Fruit fly (Drosophila melanogaster) ovary, adult (tissue): ENCODE measurements around the gene snky.

ENCODE experiments used
- CG17801 ChIP-seq: fragments of 200-800 bp; optimal IDR thresholded peaks from 2 replicates; lab custom pipeline; 2019; ENCODE audit warnings: missing biosample characterization, mild to moderate bottlenecking, missing genetic modification characterization, moderate library complexity; ENCODE audit not compliant: partially characterized antibody

Gene snky

DNA sequence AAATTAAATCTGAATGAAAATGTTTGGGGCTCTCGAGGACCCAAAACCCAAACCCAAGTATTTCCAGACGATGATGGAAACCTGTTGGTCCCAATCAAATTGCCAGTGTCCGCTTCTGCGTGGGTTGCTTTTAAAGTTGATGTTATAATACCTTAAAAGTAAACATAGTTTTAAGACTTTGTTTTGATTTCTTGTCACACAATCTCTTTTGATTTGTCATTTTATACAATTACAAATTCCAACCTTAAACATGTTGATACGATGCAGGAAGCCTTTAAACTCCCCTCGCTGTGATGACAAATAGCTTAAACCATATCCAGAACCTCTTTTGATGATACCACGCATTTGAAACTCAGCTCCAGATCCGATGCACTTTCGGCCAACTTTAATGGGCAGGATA is 8.1 kb downstream of the snky start:
- no peak for TF ChIP-seq CG17801 (GFP tag; lab: Kevin White, UChicago)

- TF ChIP-seq CG17801 (GFP tag; lab: Kevin White, UChicago) = no peak
Observed at dm6 chr3L:13189280-13189679, 15.0 kb downstream of the snky start.

DNA sequence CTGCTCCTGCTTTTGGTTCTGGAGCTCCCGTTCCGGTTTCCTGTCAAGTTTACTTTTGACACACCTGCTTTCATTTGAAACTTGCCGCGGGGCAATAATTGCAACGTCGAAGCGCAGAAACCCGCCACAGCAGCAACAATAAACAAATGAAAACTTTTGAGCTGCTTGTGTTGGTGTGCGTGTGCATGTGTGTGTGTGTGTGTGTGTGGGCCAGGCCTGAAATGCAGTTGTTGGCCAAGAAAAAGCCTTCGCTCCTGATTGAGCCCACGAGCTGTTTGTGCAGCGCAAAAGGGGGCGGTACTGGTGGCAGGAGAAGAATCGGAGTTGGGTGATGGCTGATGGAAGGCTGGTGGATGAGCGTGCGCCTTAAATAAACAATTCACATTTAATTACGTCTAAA is 22.0 kb downstream of the snky start:
- TF ChIP-seq CG17801 (GFP tag; lab: Kevin White, UChicago) = no peak

- TF ChIP-seq CG17801 (GFP tag; lab: Kevin White, UChicago) = no peak
Observed at dm6 chr3L:13197551-13197950, 23.3 kb downstream of the snky start.

DNA sequence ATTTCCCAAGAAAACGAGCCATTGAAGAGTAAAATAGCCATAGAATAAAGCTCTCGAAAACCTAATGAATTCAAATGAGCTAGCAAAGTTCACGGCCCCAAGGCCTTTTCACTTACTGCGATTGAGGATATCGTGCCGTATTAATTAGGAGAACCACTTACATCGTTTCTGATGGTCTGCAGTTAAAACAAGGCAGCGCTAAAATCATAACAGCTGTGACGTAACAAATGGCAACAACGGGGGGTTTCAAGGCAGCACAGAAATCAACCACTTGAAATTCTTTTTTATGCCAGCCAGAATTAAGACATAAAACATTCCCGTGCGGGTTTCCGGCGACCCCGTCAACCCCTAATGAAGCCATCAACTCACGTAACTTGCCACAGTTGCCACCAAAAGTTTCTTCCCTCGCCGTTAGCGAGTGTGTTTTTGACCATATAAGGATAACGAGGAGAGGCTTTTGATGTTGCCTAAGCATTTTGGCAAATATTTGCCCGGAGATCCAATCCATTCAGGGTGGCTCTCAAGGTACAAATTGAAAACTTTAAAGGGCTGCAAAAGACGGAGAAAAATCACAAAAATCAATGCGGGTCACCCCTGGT is 35.9 kb downstream of the snky start:
- no peak for TF ChIP-seq CG17801 (GFP tag; lab: Kevin White, UChicago)

DNA sequence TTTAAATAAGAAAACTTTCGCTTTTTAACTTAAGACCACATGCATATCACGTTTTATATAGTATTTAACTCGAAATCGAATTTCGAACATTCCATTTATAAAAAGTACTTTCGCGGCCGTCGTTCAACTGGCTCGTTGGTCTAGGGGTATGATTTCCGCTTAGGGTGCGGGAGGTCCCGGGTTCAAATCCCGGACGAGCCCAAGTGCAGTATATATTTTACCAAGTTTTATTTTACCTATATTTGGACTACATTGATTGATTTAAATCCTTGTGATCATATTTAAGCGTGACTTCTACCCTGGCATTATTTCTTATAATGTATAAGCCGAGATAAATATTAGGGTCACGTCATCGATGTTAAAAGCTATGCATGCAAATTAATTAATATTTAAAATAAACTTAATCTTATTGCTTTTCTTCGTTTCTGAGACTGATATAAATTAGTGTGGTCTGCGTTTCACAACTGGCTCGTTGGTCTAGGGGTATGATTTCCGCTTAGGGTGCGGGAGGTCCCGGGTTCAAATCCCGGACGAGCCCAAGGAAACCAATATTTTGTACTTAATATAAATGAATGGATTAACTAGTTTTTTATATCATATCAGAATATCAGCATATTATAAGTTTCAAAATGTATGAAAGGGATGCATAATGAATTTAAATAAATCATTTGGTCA is 36.9 kb downstream of the snky start:
- TF ChIP-seq CG17801 (GFP tag; lab: Kevin White, UChicago) = no peak

- TF ChIP-seq CG17801 (GFP tag; lab: Kevin White, UChicago) = no peak
Observed at dm6 chr3L:13212196-13212595, 37.9 kb downstream of the snky start.

dm6 chr3L:13212656-13213350 is 38.5 kb downstream of the snky start:
- no peak for TF ChIP-seq CG17801 (GFP tag; lab: Kevin White, UChicago)

DNA sequence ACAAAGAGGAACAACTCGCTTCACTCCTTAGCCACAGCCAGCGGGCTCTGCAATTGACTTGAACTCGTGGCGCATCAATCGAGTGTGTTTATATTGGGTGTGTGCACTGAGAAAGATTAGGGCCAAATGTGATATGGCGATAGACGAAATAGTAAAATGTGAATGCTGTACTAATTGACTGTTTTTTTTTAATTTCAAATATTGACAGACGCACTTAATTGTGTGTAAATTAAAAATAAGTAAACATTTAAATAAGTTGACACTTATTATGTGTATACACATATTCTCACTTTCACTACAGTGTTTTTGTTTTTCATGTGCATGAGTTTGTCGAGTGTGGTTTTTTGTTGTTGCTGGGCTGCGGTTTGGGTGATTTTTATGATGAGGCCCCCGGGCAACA is 39.1 kb downstream of the snky start:
- TF ChIP-seq CG17801 (GFP tag; lab: Kevin White, UChicago) = no peak

dm6 chr3L:13214603-13215453 is 40.5 kb downstream of the snky start:
- TF ChIP-seq CG17801 (GFP tag; lab: Kevin White, UChicago) = no peak

- TF ChIP-seq CG17801 (GFP tag; lab: Kevin White, UChicago) = no peak
Observed at dm6 chr3L:13217395-13217794, 43.1 kb downstream of the snky start.

DNA sequence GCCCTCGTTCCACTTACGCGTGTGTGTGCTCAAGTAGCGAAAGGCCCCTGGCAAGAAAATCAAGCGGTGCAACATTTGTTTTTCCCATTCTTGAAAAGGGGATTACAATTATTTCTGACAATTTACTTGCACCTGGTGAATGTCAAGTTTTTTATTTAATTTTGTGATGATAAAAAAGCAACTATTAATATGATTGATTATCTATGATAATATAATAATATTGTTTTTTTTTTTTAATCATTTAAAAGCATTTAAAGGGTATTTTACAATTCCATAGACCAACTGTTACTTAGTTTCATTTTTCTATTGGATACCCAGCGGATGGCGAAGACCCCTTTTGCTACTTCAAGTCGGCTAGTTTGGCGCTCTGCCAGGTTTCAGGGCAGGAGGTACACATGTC is 43.7 kb downstream of the snky start:
- TF ChIP-seq CG17801 (GFP tag; lab: Kevin White, UChicago) = no peak

dm6 chr3L:13223360-13224028 is 49.2 kb downstream of the snky start:
- no peak for TF ChIP-seq CG17801 (GFP tag; lab: Kevin White, UChicago)
